Worm (Caenorhabditis elegans) whole organism, early embryonic: ENCODE results near the gene F40A3.7.

Source experiments
- aly-1 ChIP-seq: sonication (generic microtip); optimal IDR thresholded peaks from 2 replicates; lab custom pipeline; 2016; ENCODE audit warnings: missing genetic modification characterization, missing compliant biosample characterization
- ama-1 ChIP-seq: fragments of 150-350 bp; optimal IDR thresholded peaks from 2 replicates; lab custom pipeline; 2014
- ceh-36 ChIP-seq: sonication (generic microtip); optimal IDR thresholded peaks from 2 replicates; lab custom pipeline; 2016; ENCODE audit warnings: missing genetic modification characterization, inconsistent platforms, missing compliant biosample characterization
- flt-1 ChIP-seq: fragments of 200-800 bp; sonication (Bioruptor generic); IDR thresholded peaks from 2 replicates; pipeline ENCODE4 v1.3.6; 2022; ENCODE audit warnings: missing genetic modification characterization, missing compliant biosample characterization
- hnd-1 ChIP-seq: sonication (generic microtip); optimal IDR thresholded peaks from 2 replicates; lab custom pipeline; 2016; ENCODE audit warnings: missing genetic modification characterization, missing compliant biosample characterization
- scrt-1 ChIP-seq: fragments of 200-800 bp; sonication (Bioruptor generic); IDR thresholded peaks from 2 replicates; pipeline ENCODE4 v1.3.6; 2022; ENCODE audit warnings: missing genetic modification characterization, missing compliant biosample characterization
- tbx-11 ChIP-seq: fragments of 200-800 bp; sonication (Bioruptor generic); IDR thresholded peaks from 2 replicates; pipeline ENCODE4 v1.3.6; 2022; ENCODE audit warnings: missing genetic modification characterization, missing compliant biosample characterization
- tbx-37 ChIP-seq: fragments of 200-800 bp; sonication (Bioruptor generic); conservative IDR thresholded peaks from 2 replicates; pipeline ENCODE4 v1.3.6; 2022; ENCODE audit warnings: missing genetic modification reagents, missing genetic modification characterization, missing compliant biosample characterization

DNA sequence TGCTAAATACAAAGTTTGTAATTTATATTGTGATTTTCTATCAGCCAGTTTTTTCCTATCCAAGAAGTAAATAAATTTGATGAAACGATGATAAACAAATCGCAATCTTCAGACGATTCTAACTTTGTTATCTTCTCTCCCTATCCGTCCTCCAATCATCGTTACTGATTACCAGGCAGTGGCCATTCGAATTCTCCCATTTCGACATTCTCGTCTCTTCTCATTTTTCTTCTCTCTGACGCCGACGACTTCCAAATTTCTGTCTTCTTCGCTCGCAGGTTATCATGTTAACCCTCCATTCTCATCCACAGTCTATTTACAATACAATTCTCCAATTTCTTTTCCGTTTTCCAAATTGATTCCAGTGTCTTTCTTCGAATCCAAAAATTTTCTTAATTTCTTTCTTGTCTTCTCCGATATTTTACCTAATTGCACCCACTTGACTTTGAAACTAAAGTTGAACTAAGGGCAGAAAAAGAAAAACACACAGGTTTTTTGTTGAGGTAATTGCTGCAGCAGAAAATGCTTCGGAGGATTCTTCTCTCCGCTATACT lies 21.2 kb downstream of the F40A3.7 start, which contains the start of gene F40A3.2:
- TF ChIP-seq ama-1 (lab: Kevin White, UChicago), result no peak
- TF ChIP-seq tbx-37 (GFP tag; lab: Robert Waterston, UW), result no peak
- TF ChIP-seq ceh-36, result no peak
- no peak for TF ChIP-seq flt-1
- no peak for TF ChIP-seq aly-1 (tag; lab: Kevin White, UChicago)
- no peak for TF ChIP-seq tbx-11
- TF ChIP-seq scrt-1 (GFP tag; lab: Robert Waterston, UW), result no peak
- no peak for TF ChIP-seq hnd-1 (tag; lab: Kevin White, UChicago)
